Worm (Caenorhabditis elegans) whole organism, L1 larva: ENCODE measurements around the gene nspd-3.

Experiments used
- aha-1 ChIP-seq: fragments of 150-350 bp; optimal IDR thresholded peaks from 2 replicates; lab custom pipeline; 2014; ENCODE audit warnings: missing biosample characterization, missing genetic modification characterization
- ceh-63 ChIP-seq: fragments of 200-800 bp; sonication (Bioruptor generic); optimal IDR thresholded peaks from 2 replicates; lab custom pipeline; 2018; ENCODE audit warnings: mild to moderate bottlenecking, missing genetic modification characterization, missing compliant biosample characterization
- hlh-4 ChIP-seq: sonication (generic microtip); optimal IDR thresholded peaks from 2 replicates; lab custom pipeline; 2016; ENCODE audit warnings: mild to moderate bottlenecking, missing genetic modification characterization, missing compliant biosample characterization
- lin-14 ChIP-seq: fragments of 200-800 bp; sonication (Bioruptor generic); optimal IDR thresholded peaks from 2 replicates; lab custom pipeline; 2018; ENCODE audit warnings: mild to moderate bottlenecking, missing genetic modification characterization, moderate library complexity, missing compliant biosample characterization
- lin-15B ChIP-seq: fragments of 150-350 bp; sonication (generic microtip); optimal IDR thresholded peaks from 3 replicates; lab custom pipeline; 2014; ENCODE audit warnings: missing biosample characterization, missing genetic modification characterization
- lsy-2 ChIP-seq, 2 experiments: fragments of 150-350 bp; optimal IDR thresholded peaks; 2 replicates each; lab custom pipeline; 2014; ENCODE audit warnings: missing biosample characterization in 2 of 2, missing genetic modification characterization in 2 of 2
- tbx-2 ChIP-seq: sonication (generic microtip); optimal IDR thresholded peaks from 2 replicates; lab custom pipeline; 2016; ENCODE audit warnings: missing genetic modification characterization, missing compliant biosample characterization
- zip-4 ChIP-seq: fragments of 200-800 bp; sonication (Bioruptor generic); optimal IDR thresholded peaks from 2 replicates; lab custom pipeline; 2018; ENCODE audit warnings: mild to moderate bottlenecking, missing genetic modification characterization, moderate library complexity, missing compliant biosample characterization
- ztf-11 ChIP-seq, 2 experiments: sonication (generic microtip); optimal IDR thresholded peaks; 2 replicates each; lab custom pipeline; 2016 to 2017; ENCODE audit warnings: missing genetic modification characterization in 2 of 2, missing biosample characterization in 1 of 2, missing compliant biosample characterization in 1 of 2

DNA sequence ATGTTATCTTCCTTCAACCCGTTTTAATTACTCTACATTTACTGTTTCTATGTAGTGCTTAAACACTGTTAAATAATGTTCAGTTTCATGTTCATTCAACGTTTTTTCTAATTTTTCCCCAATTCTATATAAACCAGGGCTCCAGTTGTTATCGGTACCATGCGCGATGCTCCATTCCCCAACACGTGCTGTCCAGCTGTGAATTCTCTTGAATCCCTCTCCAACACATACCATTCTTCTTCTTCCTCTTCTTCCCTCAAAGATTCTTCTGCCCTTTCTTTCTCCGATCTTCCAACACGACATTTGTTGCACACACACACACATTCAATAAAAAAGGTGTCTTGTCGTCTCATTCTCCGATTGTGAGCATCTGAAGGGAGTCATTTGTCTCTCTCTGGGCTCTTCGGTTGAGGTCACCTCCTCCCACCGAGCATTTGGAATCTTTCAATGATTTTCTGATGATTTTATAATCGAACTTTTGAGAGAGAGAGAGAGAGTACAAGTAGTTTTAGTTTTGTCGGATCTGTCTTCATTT lies 9.2 kb upstream of the nspd-3 start:
- TF ChIP-seq tbx-2 = no peak
- no peak for TF ChIP-seq zip-4 (GFP tag; lab: Kevin White, UChicago)
- no peak for TF ChIP-seq lin-14 (GFP tag; lab: Kevin White, UChicago)
- TF ChIP-seq hlh-4 (tag; lab: Kevin White, UChicago) = no peak
- TF ChIP-seq ceh-63 = no peak
- TF ChIP-seq lsy-2 (tag; optimal IDR thresholded peaks at IDR 0.05; lab: Kevin White, UChicago) = no peak
- no peak for TF ChIP-seq ztf-11 (tag; optimal IDR thresholded peaks at IDR 0.05; lab: Kevin White, UChicago)
- TF ChIP-seq lin-15B (tag; lab: Kevin White, UChicago) = no peak
- TF ChIP-seq aha-1 (tag; lab: Kevin White, UChicago) = no peak
